Fruit fly (Drosophila melanogaster): ENCODE data around the gene CG32221.

CG32221 gene

dm6 chr3L:19790929-19791687 lies 43.4 kb upstream of the CG32221 start (continued):
- TF ChIP-seq CG2120 (GFP tag; optimal IDR thresholded peaks at IDR 0.05) (peak; percentile 87), otp (GFP tag; IDR thresholded peaks at IDR 0.05) (0 out of 3 replicates have a peak, but pooled peaks have one; percentile 37), bsh (GFP tag; optimal IDR thresholded peaks at IDR 0.05) (peak; percentile 38 to 48), CG11247 (GFP tag; IDR thresholded peaks at IDR 0.05) (peak; percentile 24; the same call in 1 of the 2 replicates), sc (optimal IDR thresholded peaks at IDR 0.05) (no peak), sc (GFP tag; optimal IDR thresholded peaks at IDR 0.05) (no peak), CG11398 (GFP tag; optimal IDR thresholded peaks at IDR 0.05) (no peak), cato (GFP tag; optimal IDR thresholded peaks at IDR 0.05; ENCODE audit: borderline replicate concordance) (peak; percentile 13), CG17186 (GFP tag; optimal IDR thresholded peaks at IDR 0.05) (no peak), ara (GFP tag; IDR thresholded peaks at IDR 0.05) (peak; percentile 42; the same call in 1 of the 2 replicates), hb (GFP tag; IDR thresholded peaks at IDR 0.05; ENCODE audit: partially characterized antibody) (no peak), bab2 (GFP tag; optimal IDR thresholded peaks at IDR 0.05) (peak; percentile 32), Abd-B (GFP tag; optimal IDR thresholded peaks at IDR 0.05) (peak; percentile 33), Dfd (GFP tag; optimal IDR thresholded peaks at IDR 0.05) (peak in 1 of 2 experiments; percentile 61), CG12391 (tag; optimal IDR thresholded peaks at IDR 0.05) (peak; percentile 78), Bdp1 (GFP tag; optimal IDR thresholded peaks at IDR 0.05) (peak; percentile 40), ssp (GFP tag; IDR thresholded peaks at IDR 0.05) (peak; percentile 55), CG17912 (GFP tag; optimal IDR thresholded peaks at IDR 0.05) (no peak), CG9797 (GFP tag; optimal IDR thresholded peaks at IDR 0.05) (no peak), CG4854 (GFP tag; optimal IDR thresholded peaks at IDR 0.05) (no peak), Ptx1 (GFP tag; IDR thresholded peaks at IDR 0.05) (peak; percentile 61), CG4282 (GFP tag; optimal IDR thresholded peaks at IDR 0.05) (no peak), rib (GFP tag; IDR thresholded peaks at IDR 0.05) (peak; percentile 11), CG7963 (GFP tag; IDR thresholded peaks at IDR 0.05; ENCODE audit: partially characterized antibody) (no peak), sens (GFP tag) (peak; percentile 90), dan (GFP tag; IDR thresholded peaks at IDR 0.05) (no peak), CG30020 (tag; optimal IDR thresholded peaks at IDR 0.05) (peak; percentile 37), her (GFP tag; optimal IDR thresholded peaks at IDR 0.05) (no peak), tin (GFP tag; optimal IDR thresholded peaks at IDR 0.05) (peak; percentile 69), CG3726 (GFP tag; IDR thresholded peaks at IDR 0.05) (0 out of 3 replicates have a peak, but pooled peaks have one; percentile 52), GATAe (GFP tag; conservative IDR thresholded peaks at IDR 0.05) (no peak; the same call in 1 of the 2 replicates), danr (GFP tag; IDR thresholded peaks at IDR 0.05) (0 out of 2 replicates have a peak, but pooled peaks have one; percentile 11), bcd (GFP tag; optimal IDR thresholded peaks at IDR 0.05) (peak; percentile 79), CG18619 (GFP tag; optimal IDR thresholded peaks at IDR 0.05) (peak; percentile 58), HLHmδ (GFP tag; optimal IDR thresholded peaks at IDR 0.05) (peak; percentile 14), HLH54F (GFP tag; optimal IDR thresholded peaks at IDR 0.05) (peak; percentile 57), CG4360 (GFP tag; IDR thresholded peaks at IDR 0.05) (0 out of 2 replicates have a peak, but pooled peaks have one; percentile 22), Chrac-16 (GFP tag; optimal IDR thresholded peaks at IDR 0.05) (peak; percentile 72), Ssrp (tag; optimal IDR thresholded peaks at IDR 0.05) (peak; percentile 64), inv (GFP tag; IDR thresholded peaks at IDR 0.05; ENCODE audit: partially characterized antibody) (no peak), CG13287 (GFP tag; IDR thresholded peaks at IDR 0.05; ENCODE audit: partially characterized antibody) (no peak), CG11456 (GFP tag; IDR thresholded peaks at IDR 0.05) (no peak), CG32772 (GFP tag; IDR thresholded peaks at IDR 0.05) (no peak), CG7839 (tag; optimal IDR thresholded peaks at IDR 0.05) (peak; percentile 79), Xrp1 (GFP tag; IDR thresholded peaks at IDR 0.05) (peak; percentile 46; the same call in 1 of the 2 replicates), Dll (GFP tag; IDR thresholded peaks at IDR 0.05; ENCODE audit: partially characterized antibody) (no peak), CG8388 (GFP tag; optimal IDR thresholded peaks at IDR 0.05) (peak; percentile 47), CG1792 (GFP tag; optimal IDR thresholded peaks at IDR 0.05) (peak; percentile 53), Hsf (GFP tag; optimal IDR thresholded peaks at IDR 0.05) (peak; percentile 65)
